Worm (Caenorhabditis elegans) whole organism, early embryonic: ENCODE data around the gene nkb-3.

Experiments used
- B0310.2 ChIP-seq: sonication (generic microtip); optimal IDR thresholded peaks from 2 replicates; lab custom pipeline; 2016; ENCODE audit warnings: mild to moderate bottlenecking, missing genetic modification characterization, missing compliant biosample characterization
- ceh-36 ChIP-seq: sonication (generic microtip); optimal IDR thresholded peaks from 2 replicates; lab custom pipeline; 2016; ENCODE audit warnings: missing genetic modification characterization, inconsistent platforms, missing compliant biosample characterization
- flt-1 ChIP-seq: fragments of 200-800 bp; sonication (Bioruptor generic); IDR thresholded peaks from 2 replicates; pipeline ENCODE4 v1.3.6; 2022; ENCODE audit warnings: missing genetic modification characterization, missing compliant biosample characterization
- hmg-4 ChIP-seq: fragments of 200-800 bp; sonication (Bioruptor generic); optimal IDR thresholded peaks from 2 replicates; lab custom pipeline; 2018; ENCODE audit warnings: mild to moderate bottlenecking, missing genetic modification characterization, missing compliant biosample characterization
- scrt-1 ChIP-seq: fragments of 200-800 bp; sonication (Bioruptor generic); IDR thresholded peaks from 2 replicates; pipeline ENCODE4 v1.3.6; 2022; ENCODE audit warnings: missing genetic modification characterization, missing compliant biosample characterization
- sea-1 ChIP-seq: fragments of 200-800 bp; sonication (Bioruptor generic); conservative IDR thresholded peaks from 2 replicates; pipeline ENCODE4 v1.3.6; 2022; ENCODE audit warnings: missing genetic modification characterization, missing compliant biosample characterization
- tbx-11 ChIP-seq: fragments of 200-800 bp; sonication (Bioruptor generic); IDR thresholded peaks from 2 replicates; pipeline ENCODE4 v1.3.6; 2022; ENCODE audit warnings: missing genetic modification characterization, missing compliant biosample characterization
- tra-4 ChIP-seq: sonication (generic microtip); optimal IDR thresholded peaks from 2 replicates; lab custom pipeline; 2017; ENCODE audit warnings: missing genetic modification characterization, missing compliant biosample characterization

Gene nkb-3

ce11 chrX:13717053-13717671, 53.2 kb downstream of the nkb-3 start, which contains the start of gene shc-3:
TSS of gene shc-3 (plus strand) at chrX:13717536.
- TF ChIP-seq ceh-36 (tag; lab: Kevin White, UChicago) (no peak), tra-4 (tag; lab: Kevin White, UChicago) (no peak), tbx-11 (GFP tag; lab: Robert Waterston, UW) (no peak), flt-1 (GFP tag; lab: Robert Waterston, UW) (no peak), hmg-4 (GFP tag; lab: Kevin White, UChicago) (no peak), B0310.2 (tag; lab: Kevin White, UChicago) (no peak)

ce11 chrX:13716313-13716712, 54.0 kb downstream of the nkb-3 start:
- no peak for TF ChIP-seq hmg-4 (GFP tag; lab: Kevin White, UChicago)
- 0 out of 2 replicates have a peak, but pooled peaks have one; percentile 22 for TF ChIP-seq sea-1
- peak; percentile 61; the same call in 1 of the 2 replicates for TF ChIP-seq scrt-1 (GFP tag; lab: Robert Waterston, UW)
